Fruit fly (Drosophila melanogaster): Measurements from ENCODE around the gene GatC.

- no peak for TF ChIP-seq CTCF (optimal IDR thresholded peaks at IDR 0.05)
- TF ChIP-seq CG8478 (optimal IDR thresholded peaks at IDR 0.05), result no peak
These were observed 4.7 kb upstream of the GatC start for dm6 chr2L:13837579-13837978.
